Worm (Caenorhabditis elegans) whole organism, L4/young adult: ENCODE measurements around the gene swan-2.

Experiments
- W03F9.2 ChIP-seq: fragments of 150-350 bp; optimal IDR thresholded peaks from 2 replicates; lab custom pipeline; 2014; ENCODE audit warnings: missing biosample characterization, missing genetic modification characterization
- dao-5 ChIP-seq: sonication (generic microtip); optimal IDR thresholded peaks from 2 replicates; lab custom pipeline; 2016; ENCODE audit warnings: missing genotype, missing genetic modification characterization, moderate library complexity, missing compliant biosample characterization
- him-1 ChIP-seq: sonication (generic microtip); optimal IDR thresholded peaks from 2 replicates; lab custom pipeline; 2016; ENCODE audit warnings: missing genotype, missing genetic modification reagents, missing genetic modification characterization, missing compliant biosample characterization

DNA sequence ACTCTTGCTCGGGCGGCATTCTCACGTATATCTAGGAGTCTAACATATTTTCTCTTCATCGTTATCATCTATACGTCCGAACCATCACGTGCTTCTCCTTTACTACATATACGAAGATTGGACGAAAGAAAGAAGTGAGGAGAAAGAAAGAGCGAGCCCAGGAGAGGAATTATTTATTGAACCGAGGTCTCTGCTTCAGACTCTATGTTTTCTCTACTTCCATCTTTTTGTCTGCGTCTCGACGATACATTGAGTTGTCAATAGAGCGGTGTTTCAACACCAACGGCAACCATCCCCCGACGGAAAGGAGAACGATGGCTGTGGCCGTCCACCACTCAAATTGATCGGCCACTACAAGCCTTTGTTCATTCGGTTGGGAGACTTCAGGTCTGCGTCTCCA is 14.7 kb downstream of the swan-2 start:
- TF ChIP-seq him-1 (tag; lab: Kevin White, UChicago): peak; percentile 58
- TF ChIP-seq dao-5 (tag; lab: Kevin White, UChicago): no peak
- TF ChIP-seq W03F9.2 (tag; lab: Kevin White, UChicago): peak; percentile 84
